Worm (Caenorhabditis elegans) whole organism, early embryonic: Measurements from ENCODE around the gene srh-28.

Experiments
- B0310.2 ChIP-seq: sonication (generic microtip); optimal IDR thresholded peaks from 2 replicates; lab custom pipeline; 2016; ENCODE audit warnings: mild to moderate bottlenecking, missing genetic modification characterization, missing compliant biosample characterization
- aly-1 ChIP-seq: sonication (generic microtip); optimal IDR thresholded peaks from 2 replicates; lab custom pipeline; 2016; ENCODE audit warnings: missing genetic modification characterization, missing compliant biosample characterization
- ama-1 ChIP-seq: fragments of 150-350 bp; optimal IDR thresholded peaks from 2 replicates; lab custom pipeline; 2014
- ceh-36 ChIP-seq: sonication (generic microtip); optimal IDR thresholded peaks from 2 replicates; lab custom pipeline; 2016; ENCODE audit warnings: missing genetic modification characterization, inconsistent platforms, missing compliant biosample characterization
- flt-1 ChIP-seq: fragments of 200-800 bp; sonication (Bioruptor generic); IDR thresholded peaks from 2 replicates; pipeline ENCODE4 v1.3.6; 2022; ENCODE audit warnings: missing genetic modification characterization, missing compliant biosample characterization
- hmbx-1 ChIP-seq: sonication (generic microtip); optimal IDR thresholded peaks from 2 replicates; lab custom pipeline; 2016; ENCODE audit warnings: mild to moderate bottlenecking, missing genetic modification characterization, missing compliant biosample characterization
- hnd-1 ChIP-seq: sonication (generic microtip); optimal IDR thresholded peaks from 2 replicates; lab custom pipeline; 2016; ENCODE audit warnings: missing genetic modification characterization, missing compliant biosample characterization
- tbx-11 ChIP-seq: fragments of 200-800 bp; sonication (Bioruptor generic); IDR thresholded peaks from 2 replicates; pipeline ENCODE4 v1.3.6; 2022; ENCODE audit warnings: missing genetic modification characterization, missing compliant biosample characterization
- tbx-37 ChIP-seq: fragments of 200-800 bp; sonication (Bioruptor generic); conservative IDR thresholded peaks from 2 replicates; pipeline ENCODE4 v1.3.6; 2022; ENCODE audit warnings: missing genetic modification reagents, missing genetic modification characterization, missing compliant biosample characterization
- tra-4 ChIP-seq: sonication (generic microtip); optimal IDR thresholded peaks from 2 replicates; lab custom pipeline; 2017; ENCODE audit warnings: missing genetic modification characterization, missing compliant biosample characterization

- no peak for TF ChIP-seq hnd-1 (tag; lab: Kevin White, UChicago)
- TF ChIP-seq tra-4: no peak
- no peak for TF ChIP-seq ama-1 (lab: Kevin White, UChicago)
- TF ChIP-seq hmbx-1 (tag; lab: Kevin White, UChicago): no peak
- no peak for TF ChIP-seq tbx-37 (GFP tag; lab: Robert Waterston, UW)
- TF ChIP-seq B0310.2 (tag; lab: Kevin White, UChicago): no peak
- TF ChIP-seq tbx-11 (GFP tag; lab: Robert Waterston, UW): no peak
- TF ChIP-seq flt-1 (GFP tag; lab: Robert Waterston, UW): no peak
- no peak for TF ChIP-seq aly-1 (tag; lab: Kevin White, UChicago)
- no peak for TF ChIP-seq ceh-36 (tag; lab: Kevin White, UChicago)
Measured at ce11 chrV:6782260-6782659, 6.7 kb upstream of the srh-28 start.
